Fruit fly (Drosophila melanogaster) whole organism, embryonic: Measurements from ENCODE around the gene CG6236.

Experiments used
- Atf6 ChIP-seq: fragments of 200-800 bp; sonication (Bioruptor generic); IDR thresholded peaks from 2 replicates; pipeline ENCODE4 v1.3.6; 2022; ENCODE audit warnings: missing biosample characterization, missing genetic modification characterization
- BtbVII ChIP-seq: fragments of 200-800 bp; sonication (Bioruptor generic); optimal IDR thresholded peaks from 3 replicates; lab custom pipeline; 2017; ENCODE audit warnings: missing biosample characterization, mild to moderate bottlenecking, missing genetic modification characterization
- CG10209 ChIP-seq: fragments of 200-800 bp; sonication (Bioruptor generic); optimal IDR thresholded peaks from 3 replicates; lab custom pipeline; 2017; ENCODE audit warnings: missing biosample characterization, mild to moderate bottlenecking, missing genetic modification characterization, missing genetic modification reagents
- CG12769 ChIP-seq: fragments of 200-800 bp; sonication (Bioruptor generic); optimal IDR thresholded peaks from 2 replicates; lab custom pipeline; 2019; ENCODE audit warnings: missing biosample characterization, mild to moderate bottlenecking, missing genetic modification characterization, moderate library complexity
- CG14667 ChIP-seq: fragments of 200-800 bp; sonication (Bioruptor generic); IDR thresholded peaks from 2 replicates; pipeline ENCODE4 v1.3.6; 2022; ENCODE audit warnings: missing biosample characterization, missing genetic modification characterization
- CG15011 ChIP-seq: fragments of 200-800 bp; sonication (Bioruptor generic); optimal IDR thresholded peaks from 3 replicates; lab custom pipeline; 2018; ENCODE audit warnings: missing biosample characterization, mild to moderate bottlenecking, missing genetic modification characterization
- CG1647 ChIP-seq: fragments of 200-800 bp; sonication (Bioruptor generic); optimal IDR thresholded peaks from 3 replicates; lab custom pipeline; 2016; ENCODE audit warnings: missing biosample characterization, missing genetic modification characterization
- CG16813 ChIP-seq: fragments of 200-800 bp; sonication (Bioruptor generic); IDR thresholded peaks from 3 replicates; pipeline ENCODE4 v1.3.6; 2022; ENCODE audit warnings: missing biosample characterization, missing genetic modification characterization; ENCODE audit not compliant: partially characterized antibody
- CG17186 ChIP-seq: fragments of 200-800 bp; sonication (Bioruptor generic); optimal IDR thresholded peaks from 3 replicates; lab custom pipeline; 2017; ENCODE audit warnings: missing biosample characterization, missing genetic modification reagents, missing genetic modification characterization
- CG17385 ChIP-seq: fragments of 200-800 bp; sonication (Bioruptor generic); optimal IDR thresholded peaks from 3 replicates; lab custom pipeline; 2018; ENCODE audit warnings: missing biosample characterization, mild to moderate bottlenecking, missing genetic modification characterization
- CG17802 ChIP-seq: fragments of 200-800 bp; sonication (Bioruptor generic); optimal IDR thresholded peaks from 2 replicates; lab custom pipeline; 2018; ENCODE audit warnings: missing biosample characterization, mild to moderate bottlenecking, missing genetic modification characterization, moderate library complexity
- CG18619 ChIP-seq: fragments of 200-800 bp; sonication (Bioruptor generic); optimal IDR thresholded peaks from 3 replicates; lab custom pipeline; 2017; ENCODE audit warnings: missing biosample characterization, mild to moderate bottlenecking, missing genetic modification characterization
- CG2116 ChIP-seq: fragments of 200-800 bp; sonication (Bioruptor generic); optimal IDR thresholded peaks from 3 replicates; lab custom pipeline; 2018; ENCODE audit warnings: missing biosample characterization, mild to moderate bottlenecking, missing genetic modification characterization
- CG2129 ChIP-seq: fragments of 200-800 bp; sonication (Bioruptor generic); IDR thresholded peaks from 2 replicates; pipeline ENCODE4 v1.3.6; 2022; ENCODE audit warnings: missing biosample characterization, missing genetic modification characterization; ENCODE audit not compliant: partially characterized antibody
- CG32532 ChIP-seq: fragments of 200-800 bp; sonication (Bioruptor generic); IDR thresholded peaks from 2 replicates; pipeline ENCODE4 v1.3.6; 2022; ENCODE audit warnings: missing biosample characterization, missing genetic modification characterization
- CG3407 ChIP-seq: fragments of 200-800 bp; sonication (Bioruptor generic); optimal IDR thresholded peaks from 2 replicates; lab custom pipeline; 2018; ENCODE audit warnings: missing biosample characterization, mild to moderate bottlenecking, missing genetic modification characterization
- CG43689 ChIP-seq: fragments of 200-800 bp; sonication (Bioruptor generic); IDR thresholded peaks from 2 replicates; pipeline ENCODE4 v1.3.6; 2022; ENCODE audit warnings: missing biosample characterization, missing genetic modification characterization
- CG4424 ChIP-seq: fragments of 200-800 bp; sonication (Bioruptor generic); optimal IDR thresholded peaks from 3 replicates; lab custom pipeline; 2016; ENCODE audit warnings: missing biosample characterization, missing genetic modification characterization
- CG6689 ChIP-seq: fragments of 200-800 bp; sonication (Bioruptor generic); IDR thresholded peaks from 2 replicates; pipeline ENCODE4 v1.3.6; 2022; ENCODE audit warnings: missing biosample characterization, missing genetic modification characterization
- CG7556 ChIP-seq: fragments of 200-800 bp; sonication (Bioruptor generic); optimal IDR thresholded peaks from 2 replicates; lab custom pipeline; 2017; ENCODE audit warnings: missing biosample characterization, mild to moderate bottlenecking, missing genetic modification characterization
- CG9215 ChIP-seq: fragments of 200-800 bp; sonication (Bioruptor generic); IDR thresholded peaks from 2 replicates; pipeline ENCODE4 v1.3.6; 2022; ENCODE audit warnings: missing biosample characterization, missing genetic modification characterization
- Chrac-16 ChIP-seq: fragments of 200-800 bp; sonication (Bioruptor generic); optimal IDR thresholded peaks from 3 replicates; lab custom pipeline; 2016; ENCODE audit warnings: missing biosample characterization, missing genetic modification characterization
- D ChIP-seq, 2 experiments: fragments of 200-800 bp in 1 of 2; fragments of >200 bp in 1 of 2; sonication (Bioruptor generic) in 1 of 2; optimal IDR thresholded peaks; 2 replicates in 1 of 2; 3 replicates in 1 of 2; lab custom pipeline; 2017; ENCODE audit warnings: mild to moderate bottlenecking in 1 of 2, missing biosample characterization in 1 of 2, missing genetic modification characterization in 1 of 2, missing genetic modification reagents in 1 of 2
- Eip74EF ChIP-seq, 2 experiments: fragments of 200-800 bp in 1 of 2; fragments of >200 bp in 1 of 2; sonication (Bioruptor generic) in 1 of 2; optimal IDR thresholded peaks; 2 replicates each; lab custom pipeline; 2017 to 2019; ENCODE audit warnings: missing biosample characterization in 2 of 2, missing genetic modification characterization in 2 of 2, mild to moderate bottlenecking in 1 of 2, moderate library complexity in 1 of 2
- HHEX ChIP-seq: fragments of 200-800 bp; sonication (Bioruptor generic); optimal IDR thresholded peaks from 3 replicates; lab custom pipeline; 2017; ENCODE audit warnings: missing biosample characterization, mild to moderate bottlenecking, missing genetic modification characterization, missing genetic modification reagents
- HLH4C ChIP-seq: fragments of 200-800 bp; sonication (Bioruptor generic); IDR thresholded peaks from 3 replicates; pipeline ENCODE4 v1.3.6; 2022; ENCODE audit warnings: missing biosample characterization, missing genetic modification characterization; ENCODE audit not compliant: partially characterized antibody
- Nf-YA ChIP-seq: fragments of 200-800 bp; sonication (Bioruptor generic); IDR thresholded peaks from 2 replicates; pipeline ENCODE4 v1.3.6; 2022; ENCODE audit warnings: missing biosample characterization, missing genetic modification characterization
- NfI ChIP-seq: fragments of 200-800 bp; sonication (Bioruptor generic); optimal IDR thresholded peaks from 3 replicates; lab custom pipeline; 2018; ENCODE audit warnings: missing biosample characterization, mild to moderate bottlenecking, missing genetic modification characterization, moderate library complexity
- Sry-β ChIP-seq: fragments of 200-800 bp; sonication (Bioruptor generic); optimal IDR thresholded peaks from 2 replicates; lab custom pipeline; 2018; ENCODE audit warnings: missing biosample characterization, mild to moderate bottlenecking, missing genetic modification characterization, moderate library complexity
- al ChIP-seq: fragments of 200-800 bp; sonication (Bioruptor generic); IDR thresholded peaks from 2 replicates; pipeline ENCODE4 v1.3.6; 2022; ENCODE audit warnings: missing biosample characterization, missing genetic modification characterization
- bigmax ChIP-seq: fragments of 200-800 bp; sonication (Bioruptor generic); optimal IDR thresholded peaks from 2 replicates; lab custom pipeline; 2018; ENCODE audit warnings: missing biosample characterization, mild to moderate bottlenecking, missing genetic modification characterization
- corto ChIP-seq: fragments of 200-800 bp; sonication (Bioruptor generic); optimal IDR thresholded peaks from 2 replicates; lab custom pipeline; 2016; ENCODE audit warnings: missing biosample characterization, mild to moderate bottlenecking, missing genetic modification characterization, moderate library complexity
- dan ChIP-seq: fragments of 200-800 bp; sonication (Bioruptor generic); IDR thresholded peaks from 2 replicates; pipeline ENCODE4 v1.3.6; 2022; ENCODE audit warnings: missing biosample characterization, missing genetic modification characterization
- dimm ChIP-seq: fragments of 200-800 bp; sonication (Bioruptor generic); IDR thresholded peaks from 2 replicates; pipeline ENCODE4 v1.3.6; 2022; ENCODE audit warnings: missing biosample characterization, missing genetic modification characterization
- en ChIP-seq: fragments of 200-800 bp; sonication (Bioruptor generic); optimal IDR thresholded peaks from 2 replicates; lab custom pipeline; 2016; ENCODE audit warnings: missing biosample characterization, missing genetic modification characterization
- gcm ChIP-seq: fragments of 200-800 bp; sonication (Bioruptor generic); optimal IDR thresholded peaks from 2 replicates; lab custom pipeline; 2019; ENCODE audit warnings: missing biosample characterization, mild to moderate bottlenecking, missing genetic modification characterization, moderate library complexity
- grn ChIP-seq: fragments of 200-800 bp; sonication (Bioruptor generic); optimal IDR thresholded peaks from 3 replicates; lab custom pipeline; 2017; ENCODE audit warnings: missing biosample characterization, missing genetic modification characterization
- ham ChIP-seq: fragments of 200-800 bp; sonication (Bioruptor generic); IDR thresholded peaks from 2 replicates; pipeline ENCODE4 v1.3.6; 2022; ENCODE audit warnings: missing biosample characterization, missing genetic modification characterization
- insv ChIP-seq, 2 experiments: fragments of 200-800 bp; sonication (Bioruptor generic); optimal IDR thresholded peaks; 3 replicates each; lab custom pipeline; 2016 to 2018; ENCODE audit warnings: missing biosample characterization in 2 of 2, missing genetic modification characterization in 2 of 2
- jigr1 ChIP-seq: fragments of 200-800 bp; sonication (Bioruptor generic); IDR thresholded peaks from 3 replicates; pipeline ENCODE4 v1.3.6; 2022; ENCODE audit warnings: missing biosample characterization, missing genetic modification characterization
- kah ChIP-seq: fragments of 200-800 bp; sonication (Bioruptor generic); optimal IDR thresholded peaks from 2 replicates; lab custom pipeline; 2018; ENCODE audit warnings: missing biosample characterization, mild to moderate bottlenecking, missing genetic modification characterization
- nmo ChIP-seq: fragments of 200-800 bp; sonication (Bioruptor generic); optimal IDR thresholded peaks from 2 replicates; lab custom pipeline; 2018; ENCODE audit warnings: missing biosample characterization, mild to moderate bottlenecking, missing genetic modification characterization, moderate library complexity
- nom ChIP-seq: fragments of 200-800 bp; sonication (Bioruptor generic); optimal IDR thresholded peaks from 2 replicates; lab custom pipeline; 2017; ENCODE audit warnings: missing biosample characterization, missing genetic modification characterization, mild to moderate bottlenecking, moderate library complexity, missing genetic modification reagents
- org-1 ChIP-seq: fragments of 200-800 bp; sonication (Bioruptor generic); optimal IDR thresholded peaks from 2 replicates; lab custom pipeline; 2017; ENCODE audit warnings: missing biosample characterization, missing genetic modification characterization
- phol ChIP-seq: fragments of 200-800 bp; sonication (Bioruptor generic); optimal IDR thresholded peaks from 3 replicates; lab custom pipeline; 2018; ENCODE audit warnings: missing biosample characterization, mild to moderate bottlenecking, missing genetic modification characterization, moderate library complexity
- row ChIP-seq: fragments of 200-800 bp; sonication (Bioruptor generic); IDR thresholded peaks from 3 replicates; pipeline ENCODE4 v1.3.6; 2022; ENCODE audit warnings: missing biosample characterization, missing genetic modification characterization
- seq ChIP-seq: fragments of 200-800 bp; sonication (Bioruptor generic); IDR thresholded peaks from 2 replicates; pipeline ENCODE4 v1.3.6; 2022; ENCODE audit warnings: missing biosample characterization, missing genetic modification characterization
- slou ChIP-seq: fragments of 200-800 bp; sonication (Bioruptor generic); optimal IDR thresholded peaks from 3 replicates; lab custom pipeline; 2016; ENCODE audit warnings: missing biosample characterization, missing genetic modification characterization
- sqz ChIP-seq: fragments of 200-800 bp; sonication (Bioruptor generic); optimal IDR thresholded peaks from 3 replicates; lab custom pipeline; 2018; ENCODE audit warnings: missing biosample characterization, mild to moderate bottlenecking, missing genetic modification characterization
- wdn ChIP-seq: fragments of 200-800 bp; sonication (Bioruptor generic); IDR thresholded peaks from 2 replicates; pipeline ENCODE4 v1.3.6; 2022; ENCODE audit warnings: missing biosample characterization, missing genetic modification characterization
- z ChIP-seq: fragments of 200-800 bp; sonication (Bioruptor generic); IDR thresholded peaks from 3 replicates; pipeline ENCODE4 v1.3.6; 2022; ENCODE audit warnings: missing biosample characterization, missing genetic modification characterization

The CG6236 gene

dm6 chr3R:15330472-15330871 is 2.4 kb upstream of the CG6236 start, which contains the start of gene mRpL9 (continued):
- TF ChIP-seq NfI (GFP tag; lab: Kevin White, UChicago) (peak; percentile 4), CG12769 (tag; lab: Kevin White, UChicago) (no peak), dimm (GFP tag; lab: Robert Waterston, UW) (no peak), CG2129 (GFP tag; lab: Robert Waterston, UW) (no peak), en (no peak), CG1647 (no peak), Sry-β (GFP tag; lab: Kevin White, UChicago) (no peak), CG4424 (no peak), row (GFP tag; lab: Robert Waterston, UW) (peak; percentile 72), slou (GFP tag; lab: Kevin White, UChicago) (no peak), CG43689 (GFP tag; lab: Robert Waterston, UW) (no peak), CG17802 (tag; lab: Kevin White, UChicago) (no peak), seq (GFP tag; lab: Robert Waterston, UW) (no peak), CG9215 (GFP tag; lab: Robert Waterston, UW) (peak; percentile 25; the same call in 1 of the 2 replicates), HLH4C (GFP tag; lab: Robert Waterston, UW) (0 out of 3 replicates have a peak, but pooled peaks have one; percentile 48), nom (GFP tag; lab: Kevin White, UChicago) (no peak), CG32532 (GFP tag; lab: Robert Waterston, UW) (peak; percentile 51; the same call in 1 of the 2 replicates), al (GFP tag; lab: Robert Waterston, UW) (no peak), insv (GFP tag; optimal IDR thresholded peaks at IDR 0.05; lab: Kevin White, UChicago) (peak in 1 of 2 experiments; percentile 4), dan (no peak), CG3407 (no peak), wdn (no peak), bigmax (no peak), BtbVII (GFP tag; lab: Kevin White, UChicago) (no peak), CG16813 (GFP tag; lab: Robert Waterston, UW) (no peak), jigr1 (GFP tag; lab: Robert Waterston, UW) (no peak), CG7556 (GFP tag; lab: Kevin White, UChicago) (no peak), Nf-YA (GFP tag; lab: Robert Waterston, UW) (no peak), CG14667 (GFP tag; lab: Robert Waterston, UW) (no peak), Eip74EF (GFP tag; optimal IDR thresholded peaks at IDR 0.05; lab: Kevin White, UChicago) (no peak), ham (GFP tag; lab: Robert Waterston, UW) (no peak), CG6689 (no peak), gcm (no peak), D (optimal IDR thresholded peaks at IDR 0.05; lab: Kevin White, UChicago) (no peak), D (GFP tag; optimal IDR thresholded peaks at IDR 0.05; lab: Kevin White, UChicago) (no peak), sqz (GFP tag; lab: Kevin White, UChicago) (no peak), CG18619 (GFP tag; lab: Kevin White, UChicago) (no peak), Chrac-16 (no peak), phol (tag; lab: Kevin White, UChicago) (peak; percentile 52), kah (no peak), CG2116 (GFP tag; lab: Kevin White, UChicago) (peak; percentile 16), corto (GFP tag; lab: Kevin White, UChicago) (no peak), org-1 (GFP tag; lab: Kevin White, UChicago) (no peak), z (GFP tag; lab: Robert Waterston, UW) (no peak), HHEX (GFP tag; lab: Kevin White, UChicago) (no peak), CG15011 (GFP tag; lab: Kevin White, UChicago) (no peak), CG17385 (GFP tag; lab: Kevin White, UChicago) (no peak), nmo (GFP tag; lab: Kevin White, UChicago) (peak; percentile 34), CG17186 (peak; percentile 51), grn (GFP tag; lab: Kevin White, UChicago) (no peak), CG10209 (GFP tag; lab: Kevin White, UChicago) (no peak), Atf6 (GFP tag; lab: Robert Waterston, UW) (no peak)
